Fruit fly (Drosophila melanogaster): Measurements from ENCODE around the gene AstC.

The AstC gene

DNA sequence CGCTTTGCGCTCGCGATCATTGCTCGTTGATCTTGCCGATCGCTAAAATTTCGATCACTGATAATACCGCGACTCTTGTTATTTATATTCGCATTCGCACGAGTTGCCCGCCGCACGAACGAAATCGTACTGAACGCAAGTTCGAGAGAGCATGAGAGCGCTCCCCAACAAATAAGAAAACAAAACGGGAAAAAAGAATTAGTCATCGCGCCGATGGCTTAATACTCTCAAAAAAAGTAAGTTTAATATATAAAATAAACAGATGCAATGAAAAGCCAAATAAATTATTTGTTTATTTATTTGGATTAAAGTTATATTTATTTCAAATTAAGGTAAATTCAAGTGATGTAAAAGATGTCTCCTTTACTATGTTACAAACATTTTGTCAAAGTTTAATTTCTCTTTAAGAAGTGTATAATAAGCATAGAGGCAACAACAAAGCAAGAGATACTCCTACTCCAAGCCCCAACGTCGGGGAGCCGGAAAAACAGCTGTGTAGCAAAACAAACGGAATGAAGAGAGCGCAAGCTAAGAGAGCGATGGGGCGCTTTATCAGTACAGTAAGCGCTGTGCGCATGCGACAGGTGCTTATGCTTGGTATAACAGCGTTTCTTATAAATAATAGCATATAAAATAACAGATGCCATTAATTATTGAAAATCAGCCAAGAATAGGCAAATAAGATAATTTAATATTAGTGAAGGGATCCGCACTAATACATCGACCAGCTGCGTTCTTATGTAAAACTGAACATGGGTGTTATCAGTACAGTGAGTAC lies 23.7 kb downstream of the AstC start:
- peak; percentile 54 for TF ChIP-seq pad (GFP tag; optimal IDR thresholded peaks at IDR 0.05)
- TF ChIP-seq cnc (optimal IDR thresholded peaks at IDR 0.05): no peak
- TF ChIP-seq Hr96 (GFP tag; optimal IDR thresholded peaks at IDR 0.05): peak; percentile 41
- TF ChIP-seq bab1 (GFP tag; optimal IDR thresholded peaks at IDR 0.05): peak; percentile 75
- TF ChIP-seq CG14711 (tag; optimal IDR thresholded peaks at IDR 0.05): peak; percentile 16
- peak; percentile 34 for TF ChIP-seq CG1620 (GFP tag; optimal IDR thresholded peaks at IDR 0.05)
- peak; percentile 71 for TF ChIP-seq CG12768 (GFP tag; optimal IDR thresholded peaks at IDR 0.05)
- TF ChIP-seq kay (GFP tag; ENCODE audit: borderline replicate concordance): peak; percentile 96
- TF ChIP-seq CG7101 (tag; optimal IDR thresholded peaks at IDR 0.05): peak; percentile 44
- no peak for TF ChIP-seq Crg-1 (GFP tag; optimal IDR thresholded peaks at IDR 0.05)
- TF ChIP-seq Clk (GFP tag; optimal IDR thresholded peaks at IDR 0.05): no peak
- peak; percentile 38 for TF ChIP-seq toe (GFP tag; optimal IDR thresholded peaks at IDR 0.05)
- TF ChIP-seq ovo (GFP tag; optimal IDR thresholded peaks at IDR 0.05): peak; percentile 11
- TF ChIP-seq CG5204 (GFP tag; optimal IDR thresholded peaks at IDR 0.05): peak; percentile 81
- TF ChIP-seq cic (GFP tag; optimal IDR thresholded peaks at IDR 0.05): peak; percentile 70
- TF ChIP-seq tj (GFP tag; optimal IDR thresholded peaks at IDR 0.05): peak; percentile 40
- peak; percentile 51 for TF ChIP-seq CG7045 (GFP tag; optimal IDR thresholded peaks at IDR 0.05)
- peak; percentile 25 for TF ChIP-seq CG33017 (tag; optimal IDR thresholded peaks at IDR 0.05)
- peak; percentile 63 for TF ChIP-seq CG11617 (GFP tag; optimal IDR thresholded peaks at IDR 0.05)
- peak; percentile 59 for TF ChIP-seq Mnt (GFP tag; optimal IDR thresholded peaks at IDR 0.05)

DNA sequence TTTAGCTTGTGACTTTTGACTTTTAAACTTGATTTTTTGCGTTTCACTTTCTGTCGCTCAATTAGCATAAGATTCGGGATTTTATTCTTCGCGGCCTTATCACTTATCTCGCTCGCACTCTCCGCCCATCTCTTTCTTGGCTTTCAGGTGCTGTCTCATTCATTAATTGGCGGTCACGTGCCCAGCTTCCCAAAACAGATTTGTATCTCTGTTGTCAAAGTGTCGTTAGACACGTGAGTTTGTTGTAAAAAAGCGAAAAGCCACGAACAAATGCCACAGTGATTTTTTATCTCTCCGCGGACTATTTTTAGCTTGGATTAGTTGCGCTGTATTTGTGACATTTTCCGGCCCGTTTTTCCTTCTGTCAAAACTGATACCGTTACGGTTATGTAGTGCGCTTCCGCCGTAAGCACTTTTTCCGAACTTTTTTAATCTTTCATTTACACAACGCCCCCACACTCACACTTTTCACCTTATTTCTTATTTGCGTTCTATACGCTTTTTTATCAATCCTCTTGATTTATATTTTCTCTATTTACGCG lies 24.3 kb downstream of the AstC start:
- TF ChIP-seq Hr96 (GFP tag; optimal IDR thresholded peaks at IDR 0.05) (no peak), CG7045 (GFP tag; optimal IDR thresholded peaks at IDR 0.05) (no peak), cic (GFP tag; optimal IDR thresholded peaks at IDR 0.05) (no peak), CG33017 (tag; optimal IDR thresholded peaks at IDR 0.05) (no peak), pad (GFP tag; optimal IDR thresholded peaks at IDR 0.05) (no peak), CG5204 (GFP tag; optimal IDR thresholded peaks at IDR 0.05) (no peak), Mnt (GFP tag; optimal IDR thresholded peaks at IDR 0.05) (no peak), tj (GFP tag; optimal IDR thresholded peaks at IDR 0.05) (no peak), CG11617 (GFP tag; optimal IDR thresholded peaks at IDR 0.05) (no peak), cnc (optimal IDR thresholded peaks at IDR 0.05) (no peak), kay (GFP tag; ENCODE audit: borderline replicate concordance) (no peak), CG7101 (tag; optimal IDR thresholded peaks at IDR 0.05) (no peak)

DNA sequence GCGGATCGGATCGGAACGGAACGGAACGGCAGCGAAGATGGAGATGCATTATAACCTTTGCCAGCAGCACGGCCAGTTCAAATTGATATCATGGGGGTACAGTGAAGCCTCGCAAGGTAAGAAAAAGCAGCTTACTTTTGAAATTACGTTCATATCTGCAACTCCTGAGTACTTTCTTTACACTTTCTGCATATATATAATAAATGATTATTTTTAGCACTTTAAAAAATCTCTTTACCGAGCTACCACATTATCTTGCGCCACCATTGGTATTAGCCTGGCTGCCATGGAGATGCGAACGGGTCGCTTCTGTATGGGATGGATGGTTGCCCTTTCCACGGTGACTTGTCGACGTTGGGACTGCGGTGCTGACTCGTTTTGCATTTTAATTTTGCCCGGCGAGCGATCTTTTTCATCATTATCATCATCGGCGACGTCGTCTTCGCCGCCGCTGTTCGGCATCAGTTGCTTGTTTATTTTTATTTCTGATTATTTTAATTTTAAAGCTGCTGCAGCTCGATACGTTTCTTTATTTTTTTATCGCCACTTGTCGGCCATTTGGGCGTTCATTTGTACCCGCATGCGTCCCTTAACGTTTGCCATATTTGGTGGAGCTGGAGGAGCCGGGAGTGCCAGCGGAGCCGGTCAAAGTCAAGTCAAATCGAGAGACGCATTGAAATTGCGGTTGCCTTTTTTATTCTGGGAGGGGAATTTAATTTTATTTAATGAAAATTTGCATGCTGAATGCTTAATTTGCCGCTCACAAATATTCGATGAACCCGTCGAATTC lies 28.0 kb downstream of the AstC start:
- TF ChIP-seq kay (GFP tag; ENCODE audit: borderline replicate concordance) (peak; percentile 60), Mnt (GFP tag; optimal IDR thresholded peaks at IDR 0.05) (no peak)

DNA sequence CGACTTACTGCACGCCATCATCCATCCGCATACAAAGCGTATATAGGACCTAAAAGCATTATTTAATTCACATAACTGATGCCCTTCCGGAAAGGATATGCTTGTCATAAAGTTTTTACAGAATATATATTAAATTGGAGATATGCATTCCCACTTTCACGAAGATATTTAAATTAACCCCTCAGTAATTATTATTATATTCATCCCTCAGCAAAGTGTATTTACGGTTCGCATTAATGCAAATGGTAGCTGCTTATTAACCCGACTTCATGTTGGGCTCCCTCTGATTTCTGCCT lies 28.8 kb downstream of the AstC start:
- TF ChIP-seq CG33017 (tag; optimal IDR thresholded peaks at IDR 0.05): no peak
- TF ChIP-seq ovo (GFP tag; optimal IDR thresholded peaks at IDR 0.05): no peak
- no peak for TF ChIP-seq kay (GFP tag; ENCODE audit: borderline replicate concordance)
- TF ChIP-seq CG1620 (GFP tag; optimal IDR thresholded peaks at IDR 0.05): no peak
- no peak for TF ChIP-seq bab1 (GFP tag; optimal IDR thresholded peaks at IDR 0.05)
- TF ChIP-seq tj (GFP tag; optimal IDR thresholded peaks at IDR 0.05): no peak
- TF ChIP-seq CG12768 (GFP tag; optimal IDR thresholded peaks at IDR 0.05): no peak
- no peak for TF ChIP-seq Crg-1 (GFP tag; optimal IDR thresholded peaks at IDR 0.05)
- TF ChIP-seq Mnt (GFP tag; optimal IDR thresholded peaks at IDR 0.05): no peak
- TF ChIP-seq CG7045 (GFP tag; optimal IDR thresholded peaks at IDR 0.05): no peak
- TF ChIP-seq Hr96 (GFP tag; optimal IDR thresholded peaks at IDR 0.05): no peak
- TF ChIP-seq Clk (GFP tag; optimal IDR thresholded peaks at IDR 0.05): no peak
- no peak for TF ChIP-seq toe (GFP tag; optimal IDR thresholded peaks at IDR 0.05)
- TF ChIP-seq CG7101 (tag; optimal IDR thresholded peaks at IDR 0.05): no peak
- no peak for TF ChIP-seq CG14711 (tag; optimal IDR thresholded peaks at IDR 0.05)
- TF ChIP-seq cic (GFP tag; optimal IDR thresholded peaks at IDR 0.05): no peak
- TF ChIP-seq cnc (optimal IDR thresholded peaks at IDR 0.05): no peak

DNA sequence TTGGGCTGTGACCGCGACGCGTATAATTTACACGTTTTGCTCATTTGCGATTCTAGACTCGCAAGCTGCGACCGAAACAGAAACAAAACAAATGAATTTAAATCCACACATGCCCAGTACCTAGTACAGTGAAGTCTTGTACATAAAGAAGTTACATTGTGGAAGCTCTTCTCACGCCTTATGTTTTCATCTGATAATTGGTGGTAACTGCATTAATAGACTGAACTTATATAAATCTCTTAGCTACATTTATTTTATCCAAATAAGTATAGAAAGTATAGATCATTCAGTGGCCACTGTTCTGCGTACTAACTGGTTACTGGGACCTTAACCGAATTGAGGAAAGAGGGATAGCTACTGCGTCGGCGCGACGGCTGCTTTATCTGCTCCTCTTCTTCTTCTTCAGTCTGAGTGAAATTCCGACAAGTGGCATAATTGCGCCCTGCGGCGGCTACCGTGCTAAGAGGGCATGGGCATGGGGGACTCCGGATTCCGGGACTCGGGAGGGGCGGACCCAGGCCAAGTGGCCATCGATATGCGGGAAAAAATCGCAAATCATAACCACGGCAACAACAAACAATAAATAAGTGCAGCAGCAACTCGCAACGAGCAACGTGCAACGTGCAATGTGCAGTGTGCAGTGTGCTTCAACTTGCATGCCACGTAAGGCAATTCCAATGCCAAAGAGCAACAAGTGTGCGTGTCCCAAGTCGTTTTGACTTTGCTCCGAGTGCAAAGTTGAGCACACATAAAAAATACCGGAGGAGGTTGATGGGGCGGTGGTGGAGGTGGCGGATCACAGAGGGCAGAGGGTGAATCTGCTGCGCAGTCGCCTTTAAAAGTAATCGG lies 29.3 kb downstream of the AstC start:
- no peak for TF ChIP-seq ovo (GFP tag; optimal IDR thresholded peaks at IDR 0.05)
- no peak for TF ChIP-seq CG33017 (tag; optimal IDR thresholded peaks at IDR 0.05)
- no peak for TF ChIP-seq kay (GFP tag; ENCODE audit: borderline replicate concordance)
- TF ChIP-seq Hr96 (GFP tag; optimal IDR thresholded peaks at IDR 0.05): no peak
- no peak for TF ChIP-seq bab1 (GFP tag; optimal IDR thresholded peaks at IDR 0.05)
- no peak for TF ChIP-seq CG11617 (GFP tag; optimal IDR thresholded peaks at IDR 0.05)
- TF ChIP-seq CG7045 (GFP tag; optimal IDR thresholded peaks at IDR 0.05): no peak
- TF ChIP-seq cic (GFP tag; optimal IDR thresholded peaks at IDR 0.05): no peak
- no peak for TF ChIP-seq Mnt (GFP tag; optimal IDR thresholded peaks at IDR 0.05)
- TF ChIP-seq Clk (GFP tag; optimal IDR thresholded peaks at IDR 0.05): no peak
- TF ChIP-seq Crg-1 (GFP tag; optimal IDR thresholded peaks at IDR 0.05): no peak
- no peak for TF ChIP-seq pad (GFP tag; optimal IDR thresholded peaks at IDR 0.05)

All from whole organism, adult.